Worm (Caenorhabditis elegans) whole organism, dauer: ENCODE measurements around the gene helq-1.

Source experiments
- unc-62 ChIP-seq: sonication (generic microtip); optimal IDR thresholded peaks from 2 replicates; lab custom pipeline; 2017; ENCODE audit warnings: missing biosample characterization, missing genetic modification reagents, missing genetic modification characterization

helq-1 gene

ce11 chrIII:598168-598567 lies 11.3 kb upstream of the helq-1 start:
- no peak for TF ChIP-seq unc-62

ce11 chrIII:595449-595848 lies 8.5 kb upstream of the helq-1 start:
- no peak for TF ChIP-seq unc-62

DNA sequence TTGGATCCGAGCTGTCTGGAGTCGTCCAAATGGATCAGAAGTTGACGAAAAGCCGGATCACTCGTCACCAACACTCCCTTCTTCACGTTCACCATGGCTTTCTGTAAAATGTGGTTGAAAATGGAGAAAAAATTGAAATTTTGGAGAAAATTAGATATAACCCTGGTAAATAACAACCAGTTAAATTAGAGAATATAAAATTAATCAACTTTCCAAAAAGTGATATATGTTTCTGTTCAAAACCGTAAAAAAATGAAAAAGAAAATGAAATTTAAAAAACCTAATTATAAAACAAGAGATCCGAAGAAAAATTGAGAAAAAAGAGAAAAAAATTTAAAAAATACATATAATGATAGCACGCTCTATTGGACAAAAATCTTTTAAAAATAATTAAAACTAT lies 9.4 kb downstream of the helq-1 start, which contains the start of gene gtf-2H5:
Gene gtf-2H5 (minus strand): TSS at position 101 of the 400 bp plus-strand sequence.
- TF ChIP-seq unc-62: no peak

DNA sequence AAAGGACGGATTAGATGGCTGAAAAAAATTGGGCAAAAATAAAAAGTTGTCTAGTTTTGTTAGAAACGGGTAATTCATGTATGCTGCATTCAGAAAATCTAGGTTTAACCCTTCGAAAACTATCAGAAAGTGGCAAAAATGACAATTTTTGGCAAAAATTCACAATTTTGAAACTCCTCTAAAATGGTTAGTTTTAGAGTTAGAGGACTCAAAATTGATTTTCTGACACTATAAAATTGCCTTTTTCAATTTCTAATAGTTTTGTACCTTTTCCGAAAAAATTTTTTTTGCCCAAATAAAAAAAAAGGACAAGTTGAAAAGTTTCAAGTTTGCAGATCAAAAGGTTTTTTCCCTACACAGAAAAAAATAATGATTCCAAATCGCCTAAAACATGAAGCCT lies 10.4 kb downstream of the helq-1 start:
- TF ChIP-seq unc-62: no peak

- no peak for TF ChIP-seq unc-62
These were observed 18.1 kb downstream of the helq-1 start for ce11 chrIII:568815-569214.

- TF ChIP-seq unc-62: no peak
These were observed 22.1 kb downstream of the helq-1 start for ce11 chrIII:564786-565185.

ce11 chrIII:563755-564154 lies 23.2 kb downstream of the helq-1 start:
- TF ChIP-seq unc-62: no peak

- no peak for TF ChIP-seq unc-62
These were observed 28.1 kb downstream of the helq-1 start for ce11 chrIII:558832-559231.

ce11 chrIII:558083-558482 lies 28.8 kb downstream of the helq-1 start:
- no peak for TF ChIP-seq unc-62

DNA sequence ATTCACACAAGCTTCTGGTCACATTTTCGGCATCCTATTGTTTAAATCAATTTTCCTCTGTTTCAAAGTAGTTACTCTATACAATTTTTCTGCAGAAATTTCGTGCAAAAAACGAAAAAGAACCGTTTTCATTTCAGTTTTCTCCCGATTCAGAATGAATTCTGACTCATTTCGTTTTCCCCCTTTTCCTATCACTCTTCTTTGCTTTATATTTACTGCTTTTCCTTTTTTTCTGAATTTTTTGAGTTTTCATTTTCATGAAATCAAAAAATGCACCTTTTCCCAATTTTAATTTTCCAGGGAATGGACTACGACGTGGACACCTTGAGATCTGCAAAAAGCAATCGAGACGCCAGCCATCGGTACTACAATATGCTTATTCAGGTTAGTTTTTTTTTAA lies 31.3 kb downstream of the helq-1 start, which contains the start of gene B0353.1:
Gene B0353.1 (plus strand): TSS at position 301 of the 400 bp plus-strand sequence.
- TF ChIP-seq unc-62: no peak

- no peak for TF ChIP-seq unc-62
These were observed 37.7 kb downstream of the helq-1 start for ce11 chrIII:549231-549630.

DNA sequence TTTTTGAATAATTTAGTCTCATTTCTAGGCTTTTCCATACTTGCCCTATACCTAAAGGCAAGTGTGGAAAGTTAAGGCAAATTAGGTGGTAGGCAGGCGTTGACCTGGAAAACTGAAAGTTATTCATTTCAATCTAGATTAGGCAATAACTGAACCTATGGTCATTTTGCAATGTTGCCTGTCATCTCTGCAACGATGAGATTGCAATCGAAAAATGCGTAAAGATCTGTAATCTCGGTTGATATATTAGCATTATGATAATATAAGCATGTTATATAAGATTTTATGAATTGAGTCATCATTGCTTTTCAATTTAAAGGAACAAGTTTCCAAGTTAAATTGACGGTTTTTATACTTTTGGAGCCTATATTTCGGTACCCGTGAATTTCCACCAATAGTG lies 39.2 kb downstream of the helq-1 start:
- TF ChIP-seq unc-62: no peak

DNA sequence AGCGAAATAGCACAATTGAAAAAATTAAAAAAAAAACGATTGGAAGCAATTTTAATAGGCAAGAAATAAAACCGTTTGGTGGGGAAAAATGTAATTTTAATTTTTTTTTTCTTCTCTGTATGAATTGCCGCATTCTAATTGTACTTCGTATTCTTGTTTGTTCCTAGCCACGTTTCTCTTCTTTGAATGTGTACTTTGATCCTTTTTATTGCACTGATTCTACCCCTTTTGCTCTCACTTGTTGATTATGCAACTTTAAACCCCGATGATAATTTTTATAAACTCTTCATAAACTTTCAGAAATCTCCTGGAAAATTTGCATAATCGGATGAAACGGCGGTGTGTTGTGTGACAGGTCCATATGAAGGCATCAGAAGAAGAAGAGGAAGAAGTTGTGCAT lies 45.1 kb downstream of the helq-1 start, which contains the start of gene T22F7.1:
Gene T22F7.1 (plus strand): TSS at position 301 of the 400 bp plus-strand sequence.
- TF ChIP-seq unc-62: no peak

DNA sequence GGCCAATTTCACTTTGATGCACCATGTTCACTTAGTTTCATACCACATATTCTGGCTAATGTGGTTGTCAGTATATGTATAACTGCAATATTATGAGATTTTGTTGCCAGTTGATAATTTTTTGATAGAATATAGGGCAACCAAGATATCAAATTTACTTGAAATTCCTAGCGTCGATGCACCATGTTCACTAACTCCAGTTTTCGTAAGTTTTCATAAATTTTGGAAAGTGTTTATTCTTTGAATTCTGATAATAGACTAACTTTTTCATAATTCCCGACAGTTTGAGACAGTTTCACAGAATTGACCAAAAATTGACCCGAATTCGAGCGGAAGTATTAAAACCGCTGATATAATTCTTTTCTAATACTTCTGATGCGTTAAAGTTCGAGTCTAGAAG lies 49.9 kb downstream of the helq-1 start:
- TF ChIP-seq unc-62: no peak

- no peak for TF ChIP-seq unc-62
These were observed 51.4 kb downstream of the helq-1 start for ce11 chrIII:535266-536107.

DNA sequence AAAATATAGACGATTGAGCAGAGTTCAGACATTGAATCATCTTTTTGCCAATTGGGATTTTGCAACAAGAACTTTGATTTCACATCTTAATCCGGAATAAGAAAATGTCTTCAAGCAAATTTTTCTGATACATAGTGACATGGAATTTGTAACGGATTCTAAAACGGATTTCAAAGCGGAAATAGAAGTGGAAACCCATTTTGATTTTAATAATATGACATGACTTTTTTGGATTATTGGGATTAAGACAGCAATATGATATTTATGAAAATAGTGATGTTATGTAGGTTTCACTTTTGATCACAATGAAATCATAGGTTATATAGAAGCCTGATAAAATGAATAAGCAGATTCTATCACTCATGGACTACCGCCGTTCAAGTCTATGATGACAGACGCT lies 54.8 kb downstream of the helq-1 start:
- TF ChIP-seq unc-62: no peak

DNA sequence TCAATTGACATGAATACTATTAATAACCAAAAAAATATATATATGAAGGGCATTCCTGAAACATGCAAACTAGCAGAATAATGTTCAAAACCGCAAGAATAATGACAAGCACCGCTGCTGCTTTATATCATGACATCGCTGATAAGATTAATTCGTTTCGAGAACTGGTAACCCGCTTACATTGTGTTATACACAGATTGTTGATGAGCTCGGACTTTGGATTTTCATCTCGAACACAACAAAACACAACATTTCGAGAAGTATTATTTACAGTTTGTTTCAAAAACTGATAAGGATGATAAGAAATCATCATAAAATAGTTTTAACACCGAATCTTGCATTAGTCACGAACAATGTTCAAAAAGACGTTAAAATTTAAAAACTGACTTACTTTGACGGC lies 56.0 kb downstream of the helq-1 start:
- no peak for TF ChIP-seq unc-62
